Fruit fly (Drosophila melanogaster) whole organism, embryonic: Measurements from ENCODE around the gene CG4009.
A peak's percentile ranks its signal among the peaks of the same experiment; 100 is the strongest.

Experiments
- CG10431 ChIP-seq: fragments of 200-800 bp; sonication (Bioruptor generic); optimal IDR thresholded peaks from 3 replicates; lab custom pipeline; 2018; ENCODE audit warnings: missing biosample characterization, mild to moderate bottlenecking, missing genetic modification characterization
- CG11398 ChIP-seq: fragments of 200-800 bp; sonication (Bioruptor generic); optimal IDR thresholded peaks from 2 replicates; lab custom pipeline; 2016; ENCODE audit warnings: missing biosample characterization, missing genetic modification characterization
- CG12219 ChIP-seq: fragments of 200-800 bp; sonication (Bioruptor generic); optimal IDR thresholded peaks from 3 replicates; lab custom pipeline; 2018; ENCODE audit warnings: missing biosample characterization, mild to moderate bottlenecking, missing genetic modification characterization
- CG12769 ChIP-seq: fragments of 200-800 bp; sonication (Bioruptor generic); optimal IDR thresholded peaks from 2 replicates; lab custom pipeline; 2019; ENCODE audit warnings: missing biosample characterization, mild to moderate bottlenecking, missing genetic modification characterization, moderate library complexity
- CG15514 ChIP-seq: fragments of 200-800 bp; sonication (Bioruptor generic); optimal IDR thresholded peaks from 3 replicates; lab custom pipeline; 2017; ENCODE audit warnings: missing biosample characterization, missing genetic modification characterization, mild to moderate bottlenecking, moderate library complexity, missing genetic modification reagents
- CG16779 ChIP-seq: fragments of 200-800 bp; sonication (Bioruptor generic); IDR thresholded peaks from 2 replicates; pipeline ENCODE4 v1.3.6; 2022; ENCODE audit warnings: missing biosample characterization, missing genetic modification characterization
- CG17568 ChIP-seq: fragments of 200-800 bp; sonication (Bioruptor generic); optimal IDR thresholded peaks from 2 replicates; lab custom pipeline; 2018; ENCODE audit warnings: missing biosample characterization, mild to moderate bottlenecking, missing genetic modification characterization, moderate library complexity
- CG18262 ChIP-seq: fragments of 200-800 bp; optimal IDR thresholded peaks from 3 replicates; lab custom pipeline; 2019; ENCODE audit warnings: missing biosample characterization, mild to moderate bottlenecking, missing genetic modification characterization, moderate library complexity
- CG1832 ChIP-seq: fragments of 200-800 bp; sonication (Bioruptor generic); optimal IDR thresholded peaks from 2 replicates; lab custom pipeline; 2017; ENCODE audit warnings: missing biosample characterization, mild to moderate bottlenecking, missing genetic modification characterization, inconsistent platforms
- CG30431 ChIP-seq: fragments of 200-800 bp; sonication (Bioruptor generic); optimal IDR thresholded peaks from 2 replicates; lab custom pipeline; 2017; ENCODE audit warnings: missing biosample characterization, missing genetic modification characterization
- CG3995 ChIP-seq: fragments of 200-800 bp; sonication (Bioruptor generic); optimal IDR thresholded peaks from 3 replicates; lab custom pipeline; 2016; ENCODE audit warnings: missing biosample characterization, missing genetic modification characterization
- CG43689 ChIP-seq: fragments of 200-800 bp; sonication (Bioruptor generic); IDR thresholded peaks from 2 replicates; pipeline ENCODE4 v1.3.6; 2022; ENCODE audit warnings: missing biosample characterization, missing genetic modification characterization
- CG4707 ChIP-seq: fragments of 200-800 bp; sonication (Bioruptor generic); optimal IDR thresholded peaks from 2 replicates; lab custom pipeline; 2018; ENCODE audit warnings: missing biosample characterization, mild to moderate bottlenecking, missing genetic modification characterization, moderate library complexity
- CG6254 ChIP-seq: fragments of 200-800 bp; sonication (Bioruptor generic); optimal IDR thresholded peaks from 3 replicates; lab custom pipeline; 2017; ENCODE audit warnings: mild to moderate bottlenecking, missing biosample characterization, missing genetic modification reagents, missing genetic modification characterization
- CG6654 ChIP-seq: fragments of 200-800 bp; sonication (Bioruptor generic); optimal IDR thresholded peaks from 2 replicates; lab custom pipeline; 2017; ENCODE audit warnings: missing biosample characterization, mild to moderate bottlenecking, missing genetic modification characterization
- CG6683 ChIP-seq: fragments of 200-800 bp; sonication (Bioruptor generic); optimal IDR thresholded peaks from 2 replicates; lab custom pipeline; 2017; ENCODE audit warnings: missing biosample characterization, mild to moderate bottlenecking, missing genetic modification characterization, missing genetic modification reagents
- CG6854 ChIP-seq: fragments of 200-800 bp; sonication (Bioruptor generic); optimal IDR thresholded peaks from 3 replicates; lab custom pipeline; 2017; ENCODE audit warnings: missing biosample characterization, mild to moderate bottlenecking, missing genetic modification characterization
- CG8765 ChIP-seq: fragments of 200-800 bp; sonication (Bioruptor generic); IDR thresholded peaks from 2 replicates; pipeline ENCODE4 v1.3.6; 2022; ENCODE audit warnings: missing biosample characterization, missing genetic modification characterization
- D ChIP-seq, 2 experiments: fragments of 200-800 bp in 1 of 2; fragments of >200 bp in 1 of 2; sonication (Bioruptor generic) in 1 of 2; optimal IDR thresholded peaks; 2 replicates in 1 of 2; 3 replicates in 1 of 2; lab custom pipeline; 2017; ENCODE audit warnings: mild to moderate bottlenecking in 1 of 2, missing biosample characterization in 1 of 2, missing genetic modification characterization in 1 of 2, missing genetic modification reagents in 1 of 2
- Dek ChIP-seq: fragments of 200-800 bp; sonication (Bioruptor generic); optimal IDR thresholded peaks from 3 replicates; lab custom pipeline; 2019; ENCODE audit warnings: missing biosample characterization, mild to moderate bottlenecking, missing genetic modification characterization, moderate library complexity
- Dip2 ChIP-seq: fragments of 200-800 bp; sonication (Bioruptor generic); IDR thresholded peaks from 2 replicates; pipeline ENCODE4 v1.3.6; 2022; ENCODE audit warnings: missing biosample characterization, missing genetic modification characterization
- Hmx ChIP-seq: fragments of 200-800 bp; sonication (Bioruptor generic); optimal IDR thresholded peaks from 2 replicates; lab custom pipeline; 2016; ENCODE audit warnings: missing biosample characterization, missing genetic modification characterization
- Mad ChIP-seq: fragments of 200-800 bp; sonication (Bioruptor generic); optimal IDR thresholded peaks from 2 replicates; lab custom pipeline; 2016; ENCODE audit warnings: missing biosample characterization, missing genetic modification characterization
- Med ChIP-seq: fragments of 200-800 bp; sonication (Bioruptor generic); peaks from one replicate; lab custom pipeline; 2016; ENCODE audit warnings: missing biosample characterization, missing genetic modification characterization, mild to moderate bottlenecking, inconsistent platforms, moderate library complexity
- Opbp ChIP-seq: fragments of 200-800 bp; sonication (Bioruptor generic); IDR thresholded peaks from 3 replicates; pipeline ENCODE4 v1.3.6; 2022; ENCODE audit warnings: missing biosample characterization, missing genetic modification characterization; ENCODE audit not compliant: partially characterized antibody
- Poxn ChIP-seq: fragments of 200-800 bp; sonication (Bioruptor generic); IDR thresholded peaks from 2 replicates; pipeline ENCODE4 v1.3.6; 2022; ENCODE audit warnings: missing biosample characterization, missing genetic modification characterization
- Sox100B ChIP-seq: fragments of 200-800 bp; sonication (Bioruptor generic); optimal IDR thresholded peaks from 3 replicates; lab custom pipeline; 2018; ENCODE audit warnings: missing biosample characterization, mild to moderate bottlenecking, missing genetic modification characterization
- Sox102F ChIP-seq: fragments of 200-800 bp; sonication (Bioruptor generic); optimal IDR thresholded peaks from 2 replicates; lab custom pipeline; 2018; ENCODE audit warnings: missing biosample characterization, mild to moderate bottlenecking, missing genetic modification characterization, moderate library complexity
- ab ChIP-seq: fragments of 200-800 bp; sonication (Bioruptor generic); optimal IDR thresholded peaks from 2 replicates; lab custom pipeline; 2016; ENCODE audit warnings: missing biosample characterization, missing genetic modification characterization
- ac ChIP-seq: fragments of 200-800 bp; sonication (Bioruptor generic); optimal IDR thresholded peaks from 3 replicates; lab custom pipeline; 2017; ENCODE audit warnings: missing biosample characterization, mild to moderate bottlenecking, missing genetic modification characterization
- bcd ChIP-seq: fragments of 200-800 bp; sonication (Bioruptor generic); optimal IDR thresholded peaks from 2 replicates; lab custom pipeline; 2017; ENCODE audit warnings: missing biosample characterization, mild to moderate bottlenecking, missing genetic modification characterization
- bsh ChIP-seq, 2 experiments: fragments of 200-800 bp; sonication (Bioruptor generic); optimal IDR thresholded peaks; 2 replicates each; lab custom pipeline; 2017 to 2018; ENCODE audit warnings: mild to moderate bottlenecking in 2 of 2, missing biosample characterization in 2 of 2, missing genetic modification characterization in 2 of 2, moderate library complexity in 1 of 2
- btn ChIP-seq: fragments of 200-800 bp; sonication (Bioruptor generic); optimal IDR thresholded peaks from 2 replicates; lab custom pipeline; 2016; ENCODE audit warnings: missing biosample characterization, missing genetic modification characterization
- caup ChIP-seq: fragments of 200-800 bp; sonication (Bioruptor generic); optimal IDR thresholded peaks from 3 replicates; lab custom pipeline; 2017; ENCODE audit warnings: missing biosample characterization, mild to moderate bottlenecking, missing genetic modification characterization, moderate library complexity; ENCODE audit not compliant: severe bottlenecking
- chn ChIP-seq: fragments of 200-800 bp; sonication (Bioruptor generic); optimal IDR thresholded peaks from 2 replicates; lab custom pipeline; 2016; ENCODE audit warnings: missing biosample characterization, missing genetic modification characterization
- dmrt99B ChIP-seq: fragments of 200-800 bp; sonication (Bioruptor generic); optimal IDR thresholded peaks from 2 replicates; lab custom pipeline; 2018; ENCODE audit warnings: missing biosample characterization, mild to moderate bottlenecking, missing genetic modification characterization, moderate library complexity
- emc ChIP-seq: fragments of 200-800 bp; sonication (Bioruptor generic); optimal IDR thresholded peaks from 2 replicates; lab custom pipeline; 2016; ENCODE audit warnings: missing biosample characterization, missing genetic modification characterization
- fd96Cb ChIP-seq: fragments of 200-800 bp; sonication (Bioruptor generic); optimal IDR thresholded peaks from 2 replicates; lab custom pipeline; 2018; ENCODE audit warnings: missing biosample characterization, mild to moderate bottlenecking, missing genetic modification characterization, moderate library complexity
- gcm2 ChIP-seq: fragments of 200-800 bp; sonication (Bioruptor generic); optimal IDR thresholded peaks from 2 replicates; lab custom pipeline; 2016; ENCODE audit warnings: missing biosample characterization, missing genetic modification characterization
- hkb ChIP-seq, 2 experiments: fragments of 200-800 bp in 1 of 2; fragments of >200 bp in 1 of 2; sonication (Bioruptor generic) in 1 of 2; IDR thresholded peaks in 1 of 2; optimal IDR thresholded peaks in 1 of 2; 2 replicates each; pipeline versions ENCODE4 v1.3.6 to Lab custom; 2017 to 2022; ENCODE audit warnings: missing biosample characterization in 1 of 2, missing genetic modification characterization in 1 of 2
- inv ChIP-seq: fragments of 200-800 bp; sonication (Bioruptor generic); IDR thresholded peaks from 2 replicates; pipeline ENCODE4 v1.3.6; 2022; ENCODE audit warnings: missing biosample characterization, missing genetic modification characterization; ENCODE audit not compliant: partially characterized antibody
- jumu ChIP-seq: fragments of 200-800 bp; sonication (Bioruptor generic); optimal IDR thresholded peaks from 3 replicates; lab custom pipeline; 2016; ENCODE audit warnings: missing biosample characterization, missing genetic modification characterization
- lmd ChIP-seq: fragments of 200-800 bp; sonication (Bioruptor generic); IDR thresholded peaks from 2 replicates; pipeline ENCODE4 v1.3.6; 2022; ENCODE audit warnings: missing biosample characterization, missing genetic modification characterization
- phol ChIP-seq: fragments of 200-800 bp; sonication (Bioruptor generic); optimal IDR thresholded peaks from 3 replicates; lab custom pipeline; 2018; ENCODE audit warnings: missing biosample characterization, mild to moderate bottlenecking, missing genetic modification characterization, moderate library complexity
- pnt ChIP-seq: fragments of 200-800 bp; sonication (Bioruptor generic); optimal IDR thresholded peaks from 3 replicates; lab custom pipeline; 2016; ENCODE audit warnings: missing biosample characterization, missing genetic modification characterization
- ttk ChIP-seq: fragments of 200-800 bp; sonication (Bioruptor generic); IDR thresholded peaks from 2 replicates; pipeline ENCODE4 v2.1.2; 2022; ENCODE audit warnings: missing biosample characterization, missing genetic modification characterization
- usp ChIP-seq: fragments of >200 bp; optimal IDR thresholded peaks from 2 replicates; lab custom pipeline; 2017; ENCODE audit warnings: missing biosample characterization, missing genetic modification characterization
- wor ChIP-seq: fragments of 200-800 bp; sonication (Bioruptor generic); IDR thresholded peaks from 2 replicates; pipeline ENCODE4 v1.3.6; 2022; ENCODE audit warnings: missing biosample characterization, missing genetic modification characterization

CG4009 gene

dm6 chr3R:17059100-17059810, 23.4 kb upstream of the CG4009 start (continued):
- TF ChIP-seq phol: peak; percentile 49
- TF ChIP-seq CG16779 (GFP tag; lab: Robert Waterston, UW): no peak
- no peak for TF ChIP-seq wor (GFP tag; lab: Robert Waterston, UW)
- TF ChIP-seq hkb (optimal IDR thresholded peaks at IDR 0.05; lab: Kevin White, UChicago): no peak
- TF ChIP-seq hkb (GFP tag; IDR thresholded peaks at IDR 0.05; lab: Robert Waterston, UW): no peak
- TF ChIP-seq CG30431: no peak
- TF ChIP-seq Opbp (GFP tag; lab: Robert Waterston, UW): 0 out of 3 replicates have a peak, but pooled peaks have one; percentile 35
- no peak for TF ChIP-seq Sox100B (GFP tag; lab: Kevin White, UChicago)
- TF ChIP-seq CG6654 (GFP tag; lab: Kevin White, UChicago): peak; percentile 31
- no peak for TF ChIP-seq Dek (tag; lab: Kevin White, UChicago)
- no peak for TF ChIP-seq Hmx (GFP tag; lab: Kevin White, UChicago)
- TF ChIP-seq CG15514 (GFP tag; lab: Kevin White, UChicago): no peak
- TF ChIP-seq CG12219 (GFP tag; lab: Kevin White, UChicago): peak; percentile 9
- TF ChIP-seq bsh (GFP tag; optimal IDR thresholded peaks at IDR 0.05; lab: Kevin White, UChicago): peak; percentile 25 to 88
- no peak for TF ChIP-seq lmd
- peak; percentile 26 for TF ChIP-seq fd96Cb (tag; lab: Kevin White, UChicago)
- TF ChIP-seq usp: no peak
- TF ChIP-seq Mad (GFP tag; lab: Kevin White, UChicago): peak; percentile 11
- TF ChIP-seq Dip2 (GFP tag; lab: Robert Waterston, UW): no peak
- TF ChIP-seq CG6683 (GFP tag; lab: Kevin White, UChicago): no peak
- TF ChIP-seq gcm2: no peak
- TF ChIP-seq CG4707 (GFP tag; lab: Kevin White, UChicago): no peak
- peak; percentile 38 for TF ChIP-seq Med
- TF ChIP-seq CG6854: no peak
- no peak for TF ChIP-seq CG8765 (GFP tag; lab: Robert Waterston, UW)
- TF ChIP-seq emc (GFP tag; lab: Kevin White, UChicago): no peak
- TF ChIP-seq pnt (GFP tag; lab: Kevin White, UChicago): peak; percentile 10
- no peak for TF ChIP-seq ab (GFP tag; lab: Kevin White, UChicago)
- TF ChIP-seq btn (GFP tag; lab: Kevin White, UChicago): no peak
- TF ChIP-seq CG43689 (GFP tag; lab: Robert Waterston, UW): no peak
- peak; percentile 35 for TF ChIP-seq dmrt99B
- TF ChIP-seq caup: no peak
- TF ChIP-seq CG3995 (GFP tag; lab: Kevin White, UChicago): no peak
- TF ChIP-seq Poxn (GFP tag; lab: Robert Waterston, UW): no peak
- peak; percentile 2 for TF ChIP-seq CG11398 (GFP tag; lab: Kevin White, UChicago)
- no peak for TF ChIP-seq ac (GFP tag; lab: Kevin White, UChicago)
- peak; percentile 25 for TF ChIP-seq CG18262 (tag; lab: Kevin White, UChicago)
- peak; percentile 25 for TF ChIP-seq bcd (GFP tag; lab: Kevin White, UChicago)
- no peak for TF ChIP-seq CG17568
- no peak for TF ChIP-seq CG10431 (GFP tag; lab: Kevin White, UChicago)
- peak; percentile 54 for TF ChIP-seq Sox102F (GFP tag; lab: Kevin White, UChicago)
- no peak for TF ChIP-seq inv (GFP tag; lab: Robert Waterston, UW)
- TF ChIP-seq CG1832 (GFP tag; lab: Kevin White, UChicago): no peak
- TF ChIP-seq D (optimal IDR thresholded peaks at IDR 0.05; lab: Kevin White, UChicago): no peak
- TF ChIP-seq D (GFP tag; optimal IDR thresholded peaks at IDR 0.05; lab: Kevin White, UChicago): peak; percentile 27
- TF ChIP-seq CG12769 (tag; lab: Kevin White, UChicago): no peak
- TF ChIP-seq CG6254: peak; percentile 35
- TF ChIP-seq jumu (GFP tag; lab: Kevin White, UChicago): peak; percentile 16
- no peak for TF ChIP-seq chn (GFP tag; lab: Kevin White, UChicago)
- no peak for TF ChIP-seq ttk (GFP tag; lab: Robert Waterston, UW)
